Worm (Caenorhabditis elegans) whole organism, L2 larva: Measurements from ENCODE around the gene lgg-3.

Source experiments
- C34F6.9 ChIP-seq: fragments of 150-350 bp; optimal IDR thresholded peaks from 2 replicates; lab custom pipeline; 2014; ENCODE audit warnings: missing biosample characterization, missing genetic modification characterization
- F13H6.1 ChIP-seq: sonication (generic microtip); optimal IDR thresholded peaks from 2 replicates; lab custom pipeline; 2016; ENCODE audit warnings: missing genetic modification characterization, missing compliant biosample characterization
- R02D3.7 ChIP-seq: fragments of 150-350 bp; optimal IDR thresholded peaks from 2 replicates; lab custom pipeline; 2014; ENCODE audit warnings: missing biosample characterization, missing genetic modification characterization
- Y55F3AM.14 ChIP-seq: fragments of 200-800 bp; sonication (Bioruptor generic); optimal IDR thresholded peaks from 2 replicates; lab custom pipeline; 2018; ENCODE audit warnings: mild to moderate bottlenecking, missing genetic modification characterization, missing compliant biosample characterization
- ZK546.5 ChIP-seq: sonication (generic microtip); optimal IDR thresholded peaks from 2 replicates; lab custom pipeline; 2017; ENCODE audit warnings: missing biosample characterization, missing genetic modification characterization
- alr-1 ChIP-seq: fragments of 150-350 bp; optimal IDR thresholded peaks from 2 replicates; lab custom pipeline; 2014; ENCODE audit warnings: missing biosample characterization, missing genetic modification characterization
- aly-2 ChIP-seq: fragments of 150-350 bp; optimal IDR thresholded peaks from 2 replicates; lab custom pipeline; 2014; ENCODE audit warnings: missing biosample characterization, missing genetic modification characterization
- ama-1 ChIP-seq: fragments of 150-350 bp; optimal IDR thresholded peaks from 2 replicates; lab custom pipeline; 2018; ENCODE audit warnings: inconsistent platforms
- blmp-1 ChIP-seq: sonication (generic microtip); optimal IDR thresholded peaks from 2 replicates; lab custom pipeline; 2017; ENCODE audit warnings: missing genetic modification characterization, mild to moderate bottlenecking, missing compliant biosample characterization, antibody characterized with exemption, moderate library complexity; ENCODE audit not compliant: insufficient read depth
- ceh-16 ChIP-seq: fragments of 150-350 bp; optimal IDR thresholded peaks from 2 replicates; lab custom pipeline; 2014; ENCODE audit warnings: missing biosample characterization, missing genetic modification characterization
- ceh-82 ChIP-seq: fragments of 150-350 bp; optimal IDR thresholded peaks from 2 replicates; lab custom pipeline; 2014; ENCODE audit warnings: missing biosample characterization, missing genetic modification characterization
- crh-2 ChIP-seq: sonication (generic microtip); optimal IDR thresholded peaks from 2 replicates; lab custom pipeline; 2017; ENCODE audit warnings: missing biosample characterization, missing genetic modification characterization
- dmd-4 ChIP-seq: sonication (generic microtip); optimal IDR thresholded peaks from 2 replicates; lab custom pipeline; 2017; ENCODE audit warnings: missing biosample characterization, missing genetic modification characterization
- egl-27 ChIP-seq: sonication (generic microtip); optimal IDR thresholded peaks from 3 replicates; lab custom pipeline; 2017; ENCODE audit warnings: missing biosample characterization, missing genetic modification reagents, missing genetic modification characterization
- elt-1 ChIP-seq: fragments of 150-350 bp; optimal IDR thresholded peaks from 2 replicates; lab custom pipeline; 2014; ENCODE audit warnings: missing biosample characterization, missing genetic modification characterization
- elt-3 ChIP-seq: sonication (generic microtip); optimal IDR thresholded peaks from 2 replicates; lab custom pipeline; 2017; ENCODE audit warnings: missing biosample characterization, missing genetic modification characterization
- fos-1 ChIP-seq: fragments of 150-350 bp; optimal IDR thresholded peaks from 2 replicates; lab custom pipeline; 2014; ENCODE audit warnings: missing biosample characterization, missing genetic modification characterization
- gmeb-1 ChIP-seq: fragments of 150-350 bp; optimal IDR thresholded peaks from 2 replicates; lab custom pipeline; 2014; ENCODE audit warnings: missing biosample characterization, missing genetic modification characterization
- lin-11 ChIP-seq: fragments of 150-350 bp; sonication (generic microtip); optimal IDR thresholded peaks from 2 replicates; lab custom pipeline; 2014; ENCODE audit warnings: missing biosample characterization, missing genetic modification characterization, inconsistent platforms, mixed read lengths
- lin-13 ChIP-seq: fragments of 150-350 bp; optimal IDR thresholded peaks from 2 replicates; lab custom pipeline; 2014; ENCODE audit warnings: missing biosample characterization, missing genetic modification reagents, missing genetic modification characterization
- lin-39 ChIP-seq: fragments of 150-350 bp; optimal IDR thresholded peaks from 2 replicates; lab custom pipeline; 2014; ENCODE audit warnings: missing biosample characterization, missing genetic modification reagents, missing genetic modification characterization
- lsy-2 ChIP-seq, 2 experiments: fragments of 150-350 bp in 1 of 2; sonication (generic microtip) in 1 of 2; optimal IDR thresholded peaks; 2 replicates each; lab custom pipeline; 2014 to 2017; ENCODE audit warnings: missing biosample characterization in 2 of 2, missing genetic modification characterization in 2 of 2
- mab-5 ChIP-seq: fragments of 150-350 bp; optimal IDR thresholded peaks from 2 replicates; lab custom pipeline; 2014; ENCODE audit warnings: missing biosample characterization, missing genetic modification characterization
- mbf-1 ChIP-seq: sonication (generic microtip); optimal IDR thresholded peaks from 2 replicates; lab custom pipeline; 2017; ENCODE audit warnings: missing biosample characterization, missing genetic modification characterization
- mdl-1 ChIP-seq, 2 experiments: fragments of 150-350 bp in 1 of 2; sonication (generic microtip) in 1 of 2; optimal IDR thresholded peaks; 2 replicates each; lab custom pipeline; 2017; ENCODE audit warnings: missing biosample characterization in 2 of 2, missing genetic modification characterization in 2 of 2
- nhr-10 ChIP-seq: sonication (generic microtip); optimal IDR thresholded peaks from 2 replicates; lab custom pipeline; 2017; ENCODE audit warnings: missing biosample characterization, missing genetic modification characterization
- nhr-11 ChIP-seq: fragments of 150-350 bp; optimal IDR thresholded peaks from 2 replicates; lab custom pipeline; 2014; ENCODE audit warnings: missing biosample characterization, missing genetic modification characterization
- nhr-12 ChIP-seq: fragments of 150-350 bp; optimal IDR thresholded peaks from 2 replicates; lab custom pipeline; 2014; ENCODE audit warnings: missing biosample characterization, missing genetic modification characterization
- nhr-129 ChIP-seq: fragments of 150-350 bp; optimal IDR thresholded peaks from 2 replicates; lab custom pipeline; 2014; ENCODE audit warnings: missing biosample characterization, missing genetic modification characterization
- nhr-21 ChIP-seq: fragments of 150-350 bp; optimal IDR thresholded peaks from 2 replicates; lab custom pipeline; 2014; ENCODE audit warnings: missing biosample characterization, missing genetic modification characterization
- nhr-23 ChIP-seq: fragments of 150-350 bp; optimal IDR thresholded peaks from 2 replicates; lab custom pipeline; 2014; ENCODE audit warnings: missing biosample characterization, missing genetic modification reagents, missing genetic modification characterization
- nhr-237 ChIP-seq: fragments of 150-350 bp; optimal IDR thresholded peaks from 2 replicates; lab custom pipeline; 2014; ENCODE audit warnings: missing biosample characterization, missing genetic modification characterization
- nhr-25 ChIP-seq: fragments of 150-350 bp; sonication (generic microtip); optimal IDR thresholded peaks from 3 replicates; lab custom pipeline; 2014; ENCODE audit warnings: missing biosample characterization, missing genetic modification characterization
- nhr-6 ChIP-seq: fragments of 150-350 bp; optimal IDR thresholded peaks from 2 replicates; lab custom pipeline; 2014; ENCODE audit warnings: missing biosample characterization, missing genetic modification characterization
- nhr-77 ChIP-seq: fragments of 150-350 bp; optimal IDR thresholded peaks from 2 replicates; lab custom pipeline; 2014; ENCODE audit warnings: missing biosample characterization, missing genetic modification characterization
- peb-1 ChIP-seq: fragments of 150-350 bp; optimal IDR thresholded peaks from 2 replicates; lab custom pipeline; 2014; ENCODE audit warnings: missing biosample characterization, missing genetic modification characterization
- sem-4 ChIP-seq: fragments of 150-350 bp; optimal IDR thresholded peaks from 2 replicates; lab custom pipeline; 2014; ENCODE audit warnings: missing biosample characterization, missing genetic modification reagents, missing genetic modification characterization
- skn-1 ChIP-seq: sonication (generic microtip); optimal IDR thresholded peaks from 2 replicates; lab custom pipeline; 2017; ENCODE audit warnings: missing biosample characterization, missing genetic modification characterization
- sma-3 ChIP-seq: sonication (generic microtip); optimal IDR thresholded peaks from 2 replicates; lab custom pipeline; 2016; ENCODE audit warnings: missing genetic modification reagents, missing genetic modification characterization, missing compliant biosample characterization
- sma-9 ChIP-seq, 2 experiments: fragments of 150-350 bp in 1 of 2; sonication (generic microtip) in 1 of 2; optimal IDR thresholded peaks; 2 replicates each; lab custom pipeline; 2014 to 2016; ENCODE audit warnings: missing genetic modification characterization in 2 of 2, mild to moderate bottlenecking in 1 of 2, missing biosample characterization in 1 of 2, missing compliant biosample characterization in 1 of 2, missing genetic modification reagents in 1 of 2, moderate library complexity in 1 of 2
- snpc-4 ChIP-seq: fragments of 150-350 bp; optimal IDR thresholded peaks from 2 replicates; lab custom pipeline; 2014; ENCODE audit warnings: missing biosample characterization, missing genetic modification characterization
- unc-39 ChIP-seq: fragments of 150-350 bp; optimal IDR thresholded peaks from 2 replicates; lab custom pipeline; 2014; ENCODE audit warnings: missing biosample characterization, missing genetic modification characterization
- unc-55 ChIP-seq: fragments of 150-350 bp; sonication (generic microtip); optimal IDR thresholded peaks from 3 replicates; lab custom pipeline; 2014; ENCODE audit warnings: missing biosample characterization, missing genetic modification reagents, missing genetic modification characterization
- unc-62 ChIP-seq: fragments of 150-350 bp; optimal IDR thresholded peaks from 2 replicates; lab custom pipeline; 2014; ENCODE audit warnings: missing biosample characterization, missing genetic modification reagents, missing genetic modification characterization
- zag-1 ChIP-seq: fragments of 150-350 bp; optimal IDR thresholded peaks from 2 replicates; lab custom pipeline; 2014; ENCODE audit warnings: missing biosample characterization, missing genetic modification characterization
- ztf-1 ChIP-seq: fragments of 200-800 bp; sonication (Bioruptor generic); conservative IDR thresholded peaks from 2 replicates; pipeline ENCODE4 v1.3.6; 2022; ENCODE audit warnings: missing genetic modification characterization, missing compliant biosample characterization
- ztf-11 ChIP-seq: sonication (generic microtip); optimal IDR thresholded peaks from 2 replicates; lab custom pipeline; 2017; ENCODE audit warnings: missing biosample characterization, missing genetic modification characterization
- ztf-4 ChIP-seq: fragments of 150-350 bp; optimal IDR thresholded peaks from 2 replicates; lab custom pipeline; 2014; ENCODE audit warnings: missing biosample characterization, missing genetic modification characterization

Gene lgg-3

DNA sequence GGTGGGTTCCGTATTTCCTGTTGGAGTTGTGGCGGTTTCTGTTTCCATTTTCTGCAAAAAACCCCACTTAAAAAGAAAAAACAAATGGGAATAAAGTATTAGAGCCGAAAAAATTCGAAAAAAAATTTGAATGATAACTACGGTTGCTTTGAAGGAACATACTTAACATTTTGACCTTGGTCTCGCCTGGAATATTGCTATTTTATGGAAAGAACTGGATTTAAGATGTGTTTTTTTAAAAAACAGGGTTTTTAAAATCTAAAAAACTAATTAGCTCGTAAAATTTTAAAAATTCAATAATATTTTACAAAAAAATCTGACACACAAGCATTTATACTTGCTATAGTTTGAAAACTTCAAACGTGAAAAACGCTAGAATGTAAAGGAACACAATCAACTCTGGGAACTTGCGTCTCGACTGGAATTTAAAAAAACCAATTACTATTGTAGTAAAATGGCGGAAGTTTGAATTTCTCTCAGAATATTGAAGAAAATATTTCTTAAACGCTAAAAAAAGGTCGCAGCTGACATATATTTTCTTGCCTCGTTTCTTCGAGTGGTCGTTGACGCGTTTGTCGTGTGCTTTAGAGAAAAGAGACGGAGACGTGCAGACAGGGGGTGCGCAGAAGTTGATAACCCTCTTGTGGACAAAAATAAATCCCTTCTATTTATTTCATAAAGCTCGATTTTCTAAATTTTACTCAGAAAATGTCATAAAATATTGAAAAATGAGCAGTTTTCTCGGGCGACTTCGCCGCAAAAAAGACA, at the start of gene lgg-3, which contains the start of gene rgs-5:
Gene lgg-3, minus strand, starts transcription at position 51 of the 768 bp plus-strand sequence.
Gene rgs-5, plus strand, starts transcription at position 593 of the 768 bp plus-strand sequence.
- TF ChIP-seq ZK546.5 (tag; lab: Kevin White, UChicago) (no peak), nhr-237 (no peak), skn-1 (no peak), sma-3 (GFP tag; lab: Kevin White, UChicago) (no peak), C34F6.9 (tag; lab: Kevin White, UChicago) (peak; percentile 56), sma-9 (GFP tag; optimal IDR thresholded peaks at IDR 0.05; lab: Kevin White, UChicago) (no peak), sma-9 (tag; optimal IDR thresholded peaks at IDR 0.05; lab: Kevin White, UChicago) (no peak), gmeb-1 (tag; lab: Kevin White, UChicago) (no peak), nhr-12 (tag; lab: Kevin White, UChicago) (no peak), nhr-129 (tag; lab: Kevin White, UChicago) (peak; percentile 52), ztf-4 (tag; lab: Kevin White, UChicago) (no peak), Y55F3AM.14 (no peak), unc-55 (GFP tag; lab: Kevin White, UChicago) (peak; percentile 61), lin-39 (tag; lab: Kevin White, UChicago) (no peak), lin-13 (peak; percentile 50), dmd-4 (no peak), ztf-11 (tag; lab: Kevin White, UChicago) (no peak), sem-4 (tag; lab: Kevin White, UChicago) (no peak), nhr-10 (tag; lab: Kevin White, UChicago) (no peak), unc-39 (tag; lab: Kevin White, UChicago) (no peak), aly-2 (no peak), ceh-82 (tag; lab: Kevin White, UChicago) (no peak), R02D3.7 (tag; lab: Kevin White, UChicago) (no peak), blmp-1 (tag; lab: Kevin White, UChicago) (no peak), nhr-77 (tag; lab: Kevin White, UChicago) (no peak), nhr-11 (tag; lab: Kevin White, UChicago) (no peak), egl-27 (tag; lab: Kevin White, UChicago) (no peak), ztf-1 (no peak), lin-11 (tag; lab: Kevin White, UChicago) (no peak), nhr-23 (tag; lab: Kevin White, UChicago) (no peak), snpc-4 (peak; percentile 34), zag-1 (tag; lab: Kevin White, UChicago) (no peak), F13H6.1 (tag; lab: Kevin White, UChicago) (no peak), nhr-25 (no peak), nhr-21 (tag; lab: Kevin White, UChicago) (no peak), crh-2 (tag; lab: Kevin White, UChicago) (peak; percentile 53), unc-62 (GFP tag; lab: Kevin White, UChicago) (no peak), elt-1 (tag; lab: Kevin White, UChicago) (no peak), ama-1 (lab: Kevin White, UChicago) (no peak), peb-1 (tag; lab: Kevin White, UChicago) (no peak), ceh-16 (tag; lab: Kevin White, UChicago) (no peak), mab-5 (tag; lab: Kevin White, UChicago) (no peak), fos-1 (tag; lab: Kevin White, UChicago) (peak; percentile 24), mdl-1 (tag; optimal IDR thresholded peaks at IDR 0.05; lab: Kevin White, UChicago) (no peak), mbf-1 (tag; lab: Kevin White, UChicago) (no peak), nhr-6 (tag; lab: Kevin White, UChicago) (no peak), elt-3 (tag; lab: Kevin White, UChicago) (no peak), alr-1 (no peak), lsy-2 (tag; optimal IDR thresholded peaks at IDR 0.05; lab: Kevin White, UChicago) (peak; percentile 1 to 65)
